Worm (Caenorhabditis elegans): ENCODE measurements around the gene Y45F10D.14.

The Y45F10D.14 gene

ce11 chrIV:13795249-13795909, 12.2 kb downstream of the Y45F10D.14 start:
- TF ChIP-seq ztf-7 (tag; optimal IDR thresholded peaks at IDR 0.05) (no peak), snpc-1.2 (GFP tag; IDR thresholded peaks at IDR 0.05) (0 out of 2 replicates have a peak, but pooled peaks have one; percentile 13), lin-38 (GFP tag; IDR thresholded peaks at IDR 0.05) (peak; percentile 41; the same call in 1 of the 2 replicates), aha-1 (tag) (peak; percentile 6), ctbp-1 (GFP tag; IDR thresholded peaks at IDR 0.05) (0 out of 2 replicates have a peak, but pooled peaks have one; percentile 13), mep-1 (tag; optimal IDR thresholded peaks at IDR 0.05) (no peak), madf-9 (GFP tag; conservative IDR thresholded peaks at IDR 0.05) (no peak), unc-62 (GFP tag; optimal IDR thresholded peaks at IDR 0.05 in 1 of 2) (peak in 1 of 2 experiments; percentile 59), unc-62 (tag; optimal IDR thresholded peaks at IDR 0.05) (no peak), T26A8.4 (GFP tag; IDR thresholded peaks at IDR 0.05) (no peak)

DNA sequence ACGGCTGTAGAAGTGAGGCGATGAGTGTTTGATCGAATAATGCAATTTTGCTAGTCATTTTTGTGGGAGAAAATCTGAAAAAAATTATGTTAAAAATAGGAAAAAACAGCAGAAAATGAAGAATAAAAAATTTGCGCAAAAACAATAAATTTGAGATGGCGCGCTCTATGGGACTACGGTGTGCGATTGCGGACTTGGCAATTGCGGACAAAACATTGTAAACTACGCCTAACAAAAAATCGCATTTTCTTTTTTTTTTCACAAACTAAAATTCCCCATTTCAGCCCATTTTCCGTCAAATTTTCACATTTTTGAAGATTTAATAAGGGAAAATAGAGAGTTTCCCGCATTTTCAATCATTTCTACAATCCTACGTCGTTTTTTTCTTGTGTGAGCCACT, 19.0 kb downstream of the Y45F10D.14 start, which contains the start of the genes sas-6 and Y45F10D.7:
sas-6 (minus strand) TSS at position 80 of the 400 bp plus-strand sequence.
Y45F10D.7 (plus strand) TSS at position 256 of the 400 bp plus-strand sequence.
- TF ChIP-seq T26A8.4 (GFP tag; IDR thresholded peaks at IDR 0.05) = no peak
- TF ChIP-seq hlh-11 (tag; optimal IDR thresholded peaks at IDR 0.05) = no peak
- TF ChIP-seq fkh-10 (GFP tag; optimal IDR thresholded peaks at IDR 0.05) = peak; percentile 11
- no peak for TF ChIP-seq nhr-10 (tag; optimal IDR thresholded peaks at IDR 0.05)
- no peak for TF ChIP-seq skn-1 (tag; optimal IDR thresholded peaks at IDR 0.05)
- no peak for TF ChIP-seq tag-97 (GFP tag; IDR thresholded peaks at IDR 0.05)
- no peak for TF ChIP-seq mdt-29 (GFP tag; IDR thresholded peaks at IDR 0.05)
- TF ChIP-seq Y48G9A.11 (GFP tag; IDR thresholded peaks at IDR 0.05) = no peak
- no peak for TF ChIP-seq vab-7 (GFP tag; IDR thresholded peaks at IDR 0.05)
- no peak for TF ChIP-seq R02D3.7 (tag; optimal IDR thresholded peaks at IDR 0.05)
- TF ChIP-seq sdz-12 (GFP tag; optimal IDR thresholded peaks at IDR 0.05) = no peak
- no peak for TF ChIP-seq pha-4 (GFP tag; IDR thresholded peaks at IDR 0.05)
- TF ChIP-seq pha-4 (tag; optimal IDR thresholded peaks at IDR 0.05) = no peak
- TF ChIP-seq D1046.2 (GFP tag; IDR thresholded peaks at IDR 0.05) = no peak
- no peak for TF ChIP-seq duxl-1 (tag; optimal IDR thresholded peaks at IDR 0.05; ENCODE audit: poor library complexity)
- TF ChIP-seq spr-1 (tag; optimal IDR thresholded peaks at IDR 0.05) = no peak
- no peak for TF ChIP-seq lin-39 (tag; optimal IDR thresholded peaks at IDR 0.05)
- no peak for TF ChIP-seq ZK546.5 (tag; optimal IDR thresholded peaks at IDR 0.05)
- peak; percentile 93 for TF ChIP-seq snpc-1.2 (GFP tag; IDR thresholded peaks at IDR 0.05)
- no peak for TF ChIP-seq ceh-44 (GFP tag; IDR thresholded peaks at IDR 0.05)
- no peak for TF ChIP-seq arid-1 (GFP tag; conservative IDR thresholded peaks at IDR 0.05)
- no peak for TF ChIP-seq ztf-11 (tag; optimal IDR thresholded peaks at IDR 0.05)
- TF ChIP-seq jun-1 (tag; optimal IDR thresholded peaks at IDR 0.05) = no peak
- TF ChIP-seq ctbp-1 (GFP tag; IDR thresholded peaks at IDR 0.05) = no peak
- TF ChIP-seq dmd-9 (GFP tag; IDR thresholded peaks at IDR 0.05) = no peak
- no peak for TF ChIP-seq lin-1 (GFP tag; IDR thresholded peaks at IDR 0.05)
- no peak for TF ChIP-seq cey-2 (tag; optimal IDR thresholded peaks at IDR 0.05; ENCODE audit: borderline replicate concordance, insufficient read depth)
- no peak for TF ChIP-seq dmd-8 (GFP tag; IDR thresholded peaks at IDR 0.05)
- TF ChIP-seq egl-27 (tag; optimal IDR thresholded peaks at IDR 0.05) = no peak
- TF ChIP-seq lsy-2 (tag; optimal IDR thresholded peaks at IDR 0.05) = peak; percentile 92 to 99
- TF ChIP-seq zag-1 (tag; optimal IDR thresholded peaks at IDR 0.05) = no peak
- TF ChIP-seq daf-12 (tag; optimal IDR thresholded peaks at IDR 0.05) = no peak
- no peak for TF ChIP-seq F49E8.2 (tag; optimal IDR thresholded peaks at IDR 0.05; ENCODE audit: borderline replicate concordance)
- TF ChIP-seq lir-3 (tag; optimal IDR thresholded peaks at IDR 0.05) = no peak
- no peak for TF ChIP-seq F26F4.8 (GFP tag; conservative IDR thresholded peaks at IDR 0.05)
- TF ChIP-seq ZK337.2 (GFP tag; IDR thresholded peaks at IDR 0.05) = no peak
- TF ChIP-seq zfp-3 (GFP tag; conservative IDR thresholded peaks at IDR 0.05) = no peak
- TF ChIP-seq nhr-102 (tag; optimal IDR thresholded peaks at IDR 0.05) = no peak
- TF ChIP-seq daf-19 (GFP tag; conservative IDR thresholded peaks at IDR 0.05) = no peak
- TF ChIP-seq mep-1 (tag; optimal IDR thresholded peaks at IDR 0.05) = peak; percentile 57
- TF ChIP-seq aly-2 (tag; optimal IDR thresholded peaks at IDR 0.05) = no peak
- TF ChIP-seq nhr-111 (GFP tag; optimal IDR thresholded peaks at IDR 0.05) = no peak
- no peak for TF ChIP-seq nhr-77 (tag; optimal IDR thresholded peaks at IDR 0.05)
- TF ChIP-seq mxl-3 (GFP tag; optimal IDR thresholded peaks at IDR 0.05) = no peak
